Fruit fly (Drosophila melanogaster) whole organism: ENCODE data around the gene Col4a1.

ENCODE experiments used
- CG8478 ChIP-seq: fragments of >200 bp; optimal IDR thresholded peaks from 2 replicates; lab custom pipeline; 2018; ENCODE audit warnings: inconsistent platforms
- Dll ChIP-seq: fragments of >200 bp; optimal IDR thresholded peaks from 2 replicates; lab custom pipeline; 2017
- psq ChIP-seq: fragments of >200 bp; optimal IDR thresholded peaks from 2 replicates; lab custom pipeline; 2017
- usp ChIP-seq: fragments of >200 bp; optimal IDR thresholded peaks from 2 replicates; lab custom pipeline; 2017; ENCODE audit warnings: missing biosample characterization, missing genetic modification characterization, mixed read lengths

- TF ChIP-seq Dll (lab: Kevin White, UChicago) (no peak), psq (lab: Kevin White, UChicago) (no peak), usp (GFP tag; lab: Kevin White, UChicago) (no peak), CG8478 (lab: Kevin White, UChicago) (no peak)
Measured at dm6 chr2L:5060952-5061478, 31.6 kb downstream of the Col4a1 start.
